Worm (Caenorhabditis elegans): ENCODE data around the gene ins-31.

DNA sequence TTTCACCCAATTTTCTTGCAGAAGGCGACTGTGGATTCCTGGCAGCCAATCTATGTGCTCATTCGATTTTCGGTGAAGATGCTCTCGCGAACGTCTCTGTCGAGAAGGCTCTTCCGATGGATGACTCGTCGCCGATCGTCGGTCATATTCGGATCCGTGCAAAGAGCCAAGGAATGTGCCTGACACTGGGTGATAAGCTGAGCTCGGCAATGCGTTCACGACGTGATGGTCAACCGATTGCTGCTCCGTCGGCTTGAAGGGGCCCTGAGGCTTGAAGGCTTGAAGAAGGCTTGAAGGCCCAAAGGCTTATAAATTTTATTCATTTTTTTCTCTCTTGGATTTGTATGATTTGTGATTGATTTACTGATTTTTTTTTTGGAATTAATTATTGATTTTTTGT, 39.7 kb upstream of the ins-31 start:
- TF ChIP-seq unc-62 (GFP tag; optimal IDR thresholded peaks at IDR 0.05) (no peak), ama-1 (optimal IDR thresholded peaks at IDR 0.05) (no peak), nhr-129 (tag; optimal IDR thresholded peaks at IDR 0.05) (no peak), ztf-4 (tag; optimal IDR thresholded peaks at IDR 0.05) (no peak), nhr-6 (tag; optimal IDR thresholded peaks at IDR 0.05) (no peak), lin-13 (GFP tag; optimal IDR thresholded peaks at IDR 0.05) (no peak), lin-39 (tag; optimal IDR thresholded peaks at IDR 0.05) (no peak), F13H6.1 (tag; optimal IDR thresholded peaks at IDR 0.05) (no peak)
